Worm (Caenorhabditis elegans): ENCODE data around the gene frk-1.

The frk-1 gene

DNA sequence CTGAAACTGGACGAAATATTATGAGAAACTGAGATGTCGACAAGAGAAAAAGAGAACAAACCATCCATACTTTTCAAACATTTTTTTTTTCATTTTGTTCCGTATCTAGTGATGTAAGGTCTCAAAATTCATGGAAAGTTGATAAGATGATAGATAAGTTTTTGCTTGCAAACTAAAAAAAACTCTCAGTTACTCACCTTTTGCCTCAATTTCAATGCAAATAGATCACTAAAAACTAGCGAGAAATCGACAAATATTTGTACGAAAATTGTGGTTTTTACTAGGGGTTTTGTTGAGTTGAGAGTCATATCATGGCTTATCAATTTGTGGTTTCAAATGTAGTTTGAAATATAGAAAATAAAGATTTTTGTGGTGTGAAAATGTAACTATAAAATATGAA is 17.8 kb downstream of the frk-1 start:
- TF ChIP-seq nhr-47 (tag; optimal IDR thresholded peaks at IDR 0.05), result no peak
- no peak for TF ChIP-seq nhr-71 (tag; optimal IDR thresholded peaks at IDR 0.05)
- peak; percentile 53 for TF ChIP-seq elt-2 (tag; optimal IDR thresholded peaks at IDR 0.05)
- TF ChIP-seq Y116A8C.19 (tag; optimal IDR thresholded peaks at IDR 0.05; ENCODE audit: borderline replicate concordance), result no peak
- no peak for TF ChIP-seq lin-14 (GFP tag; optimal IDR thresholded peaks at IDR 0.05)
- no peak for TF ChIP-seq zip-4 (GFP tag; optimal IDR thresholded peaks at IDR 0.05)

- no peak for TF ChIP-seq aha-1 (tag; optimal IDR thresholded peaks at IDR 0.05)
- TF ChIP-seq mab-9 (GFP tag; IDR thresholded peaks at IDR 0.05), result no peak
- TF ChIP-seq lin-39 (tag; optimal IDR thresholded peaks at IDR 0.05), result no peak
- TF ChIP-seq snpc-4 (tag; optimal IDR thresholded peaks at IDR 0.05), result no peak
- TF ChIP-seq nhr-12 (tag; optimal IDR thresholded peaks at IDR 0.05), result no peak
- no peak for TF ChIP-seq mep-1 (tag; optimal IDR thresholded peaks at IDR 0.05)
- no peak for TF ChIP-seq hlh-17 (GFP tag; optimal IDR thresholded peaks at IDR 0.05; ENCODE audit: borderline replicate concordance)
- no peak for TF ChIP-seq tlp-1 (tag; optimal IDR thresholded peaks at IDR 0.05)
- no peak for TF ChIP-seq dsc-1 (tag; optimal IDR thresholded peaks at IDR 0.05)
- no peak for TF ChIP-seq egl-27 (tag; optimal IDR thresholded peaks at IDR 0.05)
- TF ChIP-seq ceh-63 (GFP tag; optimal IDR thresholded peaks at IDR 0.05), result no peak
- TF ChIP-seq ceh-82 (tag; optimal IDR thresholded peaks at IDR 0.05), result peak in 1 of 3 experiments; percentile 56
- no peak for TF ChIP-seq C04F5.9 (tag; optimal IDR thresholded peaks at IDR 0.05)
- peak; percentile 20 for TF ChIP-seq swsn-7 (tag; optimal IDR thresholded peaks at IDR 0.05)
- TF ChIP-seq grh-1 (GFP tag; IDR thresholded peaks at IDR 0.05), result no peak
- TF ChIP-seq zag-1 (tag; optimal IDR thresholded peaks at IDR 0.05), result no peak
- TF ChIP-seq pax-3 (tag; optimal IDR thresholded peaks at IDR 0.05), result no peak
- no peak for TF ChIP-seq xbp-1 (tag; optimal IDR thresholded peaks at IDR 0.05)
- TF ChIP-seq hlh-4 (tag; optimal IDR thresholded peaks at IDR 0.05), result no peak
- no peak for TF ChIP-seq fkh-4 (tag; optimal IDR thresholded peaks at IDR 0.05; ENCODE audit: borderline replicate concordance)
- no peak for TF ChIP-seq ets-5 (GFP tag; IDR thresholded peaks at IDR 0.05)
- no peak for TF ChIP-seq nhr-85 (tag)
- no peak for TF ChIP-seq ces-1 (GFP tag; optimal IDR thresholded peaks at IDR 0.05)
- TF ChIP-seq pag-3 (tag; optimal IDR thresholded peaks at IDR 0.05; ENCODE audit: borderline replicate concordance, insufficient read depth), result no peak
- TF ChIP-seq F16B12.6 (tag; optimal IDR thresholded peaks at IDR 0.05), result no peak
- no peak for TF ChIP-seq unc-62 (GFP tag; optimal IDR thresholded peaks at IDR 0.05)
- no peak for TF ChIP-seq zip-4 (GFP tag; optimal IDR thresholded peaks at IDR 0.05)
- TF ChIP-seq unc-130 (tag; optimal IDR thresholded peaks at IDR 0.05), result no peak
- TF ChIP-seq unc-30 (tag; optimal IDR thresholded peaks at IDR 0.05), result no peak
- TF ChIP-seq lin-14 (GFP tag; optimal IDR thresholded peaks at IDR 0.05), result peak; percentile 80
- TF ChIP-seq elt-2 (tag; optimal IDR thresholded peaks at IDR 0.05), result no peak
- no peak for TF ChIP-seq vab-15 (tag; optimal IDR thresholded peaks at IDR 0.05)
- no peak for TF ChIP-seq sup-37 (GFP tag; optimal IDR thresholded peaks at IDR 0.05)
- TF ChIP-seq hpl-2 (GFP tag; optimal IDR thresholded peaks at IDR 0.05), result no peak
- TF ChIP-seq lin-13 (GFP tag; optimal IDR thresholded peaks at IDR 0.05), result no peak
- no peak for TF ChIP-seq nhr-28 (tag; optimal IDR thresholded peaks at IDR 0.05)
- TF ChIP-seq C34B4.2 (tag; optimal IDR thresholded peaks at IDR 0.05), result no peak
- TF ChIP-seq ztf-4 (tag; optimal IDR thresholded peaks at IDR 0.05), result no peak
- peak; percentile 7 for TF ChIP-seq egl-13 (tag; optimal IDR thresholded peaks at IDR 0.05)
- TF ChIP-seq sptf-1 (tag; optimal IDR thresholded peaks at IDR 0.05), result no peak
- TF ChIP-seq ceh-8 (GFP tag; optimal IDR thresholded peaks at IDR 0.05), result no peak
- TF ChIP-seq fos-1 (tag; optimal IDR thresholded peaks at IDR 0.05), result no peak
- no peak for TF ChIP-seq sox-4 (tag; optimal IDR thresholded peaks at IDR 0.05)
- no peak for TF ChIP-seq nhr-20 (tag; optimal IDR thresholded peaks at IDR 0.05)
- no peak for TF ChIP-seq nhr-19 (GFP tag; conservative IDR thresholded peaks at IDR 0.05)
- peak in 1 of 2 experiments; percentile 11 for TF ChIP-seq lin-35 (GFP tag; optimal IDR thresholded peaks at IDR 0.05)
- TF ChIP-seq ztf-11 (tag; optimal IDR thresholded peaks at IDR 0.05), result no peak
- peak; percentile 16 for TF ChIP-seq fkh-10 (GFP tag; optimal IDR thresholded peaks at IDR 0.05)
Observed at ce11 chrIV:10062728-10063127, 19.7 kb downstream of the frk-1 start, which contains the start of gene ipla-7. Gene ipla-7 (minus strand): TSS chrIV:10062849.
